Fruit fly (Drosophila melanogaster): Measurements from ENCODE around the gene Taf10b.

Gene Taf10b

DNA sequence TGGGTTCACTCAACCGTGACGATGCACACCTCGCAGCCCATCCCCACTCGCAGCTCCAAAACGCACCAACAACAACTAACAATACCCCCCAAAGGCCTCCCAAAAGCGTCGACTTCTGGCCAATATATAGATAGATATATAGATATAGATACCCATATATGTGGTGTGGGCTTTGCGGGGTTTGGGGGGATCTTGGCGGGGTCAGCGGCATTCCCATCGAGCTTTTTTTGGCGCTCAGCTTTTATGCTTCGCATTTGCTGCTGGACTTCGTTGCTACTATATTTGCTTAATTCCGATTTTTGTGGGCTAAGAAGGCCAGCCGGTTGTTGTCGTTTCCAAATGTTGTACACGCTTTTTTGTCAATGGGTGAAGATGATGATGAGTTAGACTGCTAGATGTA lies 40.3 kb downstream of the Taf10b start:
- no peak for TF ChIP-seq CG17801 (GFP tag; optimal IDR thresholded peaks at IDR 0.05; ENCODE audit: partially characterized antibody)

DNA sequence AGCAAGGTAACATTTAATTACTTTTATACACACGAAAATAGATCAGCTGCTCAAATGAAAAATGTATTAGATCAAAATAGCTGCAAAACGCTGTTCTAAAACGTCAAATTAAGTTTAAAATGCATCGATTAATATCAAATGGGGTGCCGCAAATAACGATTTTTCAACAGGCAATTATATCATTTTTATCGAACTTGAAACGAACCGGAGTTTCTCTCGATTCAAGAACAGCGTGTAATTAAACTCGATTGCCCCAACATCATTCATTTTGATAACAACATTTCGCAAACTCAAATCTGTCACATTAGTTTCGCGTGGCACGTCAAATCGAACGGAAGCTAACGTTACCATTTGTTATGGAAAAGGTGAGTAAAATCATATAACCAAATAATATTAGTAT lies 42.3 kb downstream of the Taf10b start, which contains the start of gene CG31689:
Gene CG31689 (plus strand): TSS at position 301 of the 400 bp plus-strand sequence.
- no peak for TF ChIP-seq CG17801 (GFP tag; optimal IDR thresholded peaks at IDR 0.05; ENCODE audit: partially characterized antibody)

DNA sequence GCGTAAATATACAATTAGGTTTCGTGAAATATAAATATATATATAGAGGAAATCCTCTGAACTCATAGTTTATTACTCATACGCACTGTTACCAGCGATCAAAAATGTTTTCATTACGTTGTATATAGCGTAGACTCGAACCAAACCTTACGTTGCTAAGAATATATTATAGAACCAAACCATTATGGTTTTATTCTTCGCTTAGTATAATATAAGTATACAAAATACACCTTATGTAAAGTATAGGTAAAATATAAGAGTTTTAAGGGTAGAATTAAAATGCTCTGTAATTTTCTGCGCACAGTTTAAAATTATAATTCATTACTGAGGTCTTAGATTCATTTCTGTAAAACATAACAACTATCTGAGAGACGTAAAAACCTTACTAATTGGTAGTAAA lies 43.2 kb downstream of the Taf10b start:
- no peak for TF ChIP-seq CG17801 (GFP tag; optimal IDR thresholded peaks at IDR 0.05; ENCODE audit: partially characterized antibody)

DNA sequence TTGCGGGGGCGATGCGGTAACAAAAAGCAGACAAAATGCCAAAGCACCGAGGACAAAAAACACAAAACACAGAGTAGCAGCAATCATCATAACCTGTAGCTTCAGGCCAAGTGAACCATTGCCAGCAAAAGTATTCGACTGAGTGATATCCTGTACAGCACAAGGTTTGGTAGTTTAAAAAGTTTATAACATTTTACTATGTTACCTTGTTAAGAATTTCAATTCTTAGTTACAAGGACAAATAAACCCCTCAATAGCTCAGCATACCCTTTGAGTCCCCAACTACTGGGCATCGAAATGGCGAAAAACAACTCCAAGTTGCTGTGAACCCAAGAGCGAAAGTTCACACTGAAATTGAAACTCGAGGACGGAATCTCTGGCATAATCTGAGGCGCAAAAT lies 44.5 kb downstream of the Taf10b start:
- no peak for TF ChIP-seq CG17801 (GFP tag; optimal IDR thresholded peaks at IDR 0.05; ENCODE audit: partially characterized antibody)

DNA sequence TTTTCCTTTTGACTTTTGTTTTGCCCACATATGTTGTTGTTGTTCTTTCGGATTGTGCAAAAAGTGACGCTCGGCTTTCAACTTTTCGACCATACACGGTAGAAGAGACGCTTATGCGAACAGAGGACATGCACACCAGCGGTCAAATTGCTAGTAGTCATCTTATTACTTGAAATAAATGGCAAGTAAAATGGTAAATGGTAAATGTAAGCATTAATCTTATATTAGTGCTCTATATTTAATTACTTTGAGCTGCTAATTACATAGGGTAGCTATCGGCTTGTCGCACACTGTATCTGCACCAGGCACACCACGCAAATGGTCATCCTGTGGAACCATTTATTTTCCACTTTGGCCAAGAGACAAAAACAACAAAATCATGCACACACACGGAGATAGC lies 46.3 kb downstream of the Taf10b start:
- TF ChIP-seq CG17801 (GFP tag; optimal IDR thresholded peaks at IDR 0.05; ENCODE audit: partially characterized antibody): no peak

DNA sequence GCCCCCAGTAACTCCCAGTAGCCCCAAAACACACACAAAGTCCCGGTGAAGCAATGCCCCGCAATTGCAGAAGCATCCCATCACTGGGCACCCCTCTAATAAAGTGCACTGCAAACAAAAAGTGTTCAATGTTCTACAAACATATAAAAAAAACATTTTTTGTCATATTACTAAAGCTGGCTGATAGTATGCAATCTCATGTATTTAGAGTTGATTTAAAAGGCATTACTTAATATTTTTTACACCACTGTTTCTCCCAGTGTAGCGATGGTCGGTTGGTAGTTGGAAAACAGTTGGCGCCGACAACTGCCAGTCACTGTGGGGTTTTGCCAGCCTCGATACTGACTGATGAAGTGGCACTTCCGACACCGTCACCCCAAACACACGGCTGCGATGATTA lies 47.3 kb downstream of the Taf10b start:
- no peak for TF ChIP-seq CG17801 (GFP tag; optimal IDR thresholded peaks at IDR 0.05; ENCODE audit: partially characterized antibody)

Measured in ovary, adult (tissue).